Fruit fly (Drosophila melanogaster): ENCODE measurements around the gene CG44532.
A peak's percentile ranks its signal among the peaks of the same experiment; 100 is the strongest.

Gene CG44532

dm6 chrX:9152127-9152598 lies 9.7 kb upstream of the CG44532 start (continued):
- no peak for TF ChIP-seq CG7963 (GFP tag; IDR thresholded peaks at IDR 0.05; ENCODE audit: partially characterized antibody)
- no peak for TF ChIP-seq nerfin-1 (tag; optimal IDR thresholded peaks at IDR 0.05)
- TF ChIP-seq dm (GFP tag; optimal IDR thresholded peaks at IDR 0.05), result peak; percentile 12
- TF ChIP-seq CG17359 (tag; optimal IDR thresholded peaks at IDR 0.05), result peak; percentile 32
- no peak for TF ChIP-seq CG12299 (tag; optimal IDR thresholded peaks at IDR 0.05)
- no peak for TF ChIP-seq Gug (GFP tag; IDR thresholded peaks at IDR 0.05)
- TF ChIP-seq Bgb (GFP tag; IDR thresholded peaks at IDR 0.05; ENCODE audit: partially characterized antibody), result 0 out of 2 replicates have a peak, but pooled peaks have one; percentile 30
- TF ChIP-seq pita (GFP tag; optimal IDR thresholded peaks at IDR 0.05), result no peak
- TF ChIP-seq sr (GFP tag; IDR thresholded peaks at IDR 0.05), result peak; percentile 53; the same call in 1 of the 3 replicates
- TF ChIP-seq ranshi (GFP tag; IDR thresholded peaks at IDR 0.05), result peak; percentile 5; the same call in 1 of the 2 replicates
- no peak for TF ChIP-seq Opbp (GFP tag; IDR thresholded peaks at IDR 0.05; ENCODE audit: partially characterized antibody)
- TF ChIP-seq schlank (tag; optimal IDR thresholded peaks at IDR 0.05), result no peak
- TF ChIP-seq Ssrp (tag; optimal IDR thresholded peaks at IDR 0.05), result peak; percentile 6
- no peak for TF ChIP-seq CG12219 (GFP tag; optimal IDR thresholded peaks at IDR 0.05)
- peak; percentile 15 for TF ChIP-seq Ets97D (GFP tag; optimal IDR thresholded peaks at IDR 0.05)
- TF ChIP-seq repo (GFP tag; optimal IDR thresholded peaks at IDR 0.05), result no peak
- TF ChIP-seq al (GFP tag; IDR thresholded peaks at IDR 0.05), result no peak
- TF ChIP-seq CG12942 (GFP tag; optimal IDR thresholded peaks at IDR 0.05), result no peak
- TF ChIP-seq CG31441 (GFP tag; IDR thresholded peaks at IDR 0.05), result 0 out of 2 replicates have a peak, but pooled peaks have one; percentile 14
- peak; percentile 61 for TF ChIP-seq CG12659 (GFP tag; optimal IDR thresholded peaks at IDR 0.05)
- TF ChIP-seq Hmx (GFP tag; optimal IDR thresholded peaks at IDR 0.05), result no peak
- TF ChIP-seq E2f2 (GFP tag; IDR thresholded peaks at IDR 0.05), result peak; percentile 30; the same call in 1 of the 2 replicates
- no peak for TF ChIP-seq crol (GFP tag; IDR thresholded peaks at IDR 0.05)
- TF ChIP-seq Xbp1 (GFP tag; optimal IDR thresholded peaks at IDR 0.05), result peak; percentile 39
- no peak for TF ChIP-seq ssp (GFP tag; IDR thresholded peaks at IDR 0.05)
- no peak for TF ChIP-seq CG7745 (tag; optimal IDR thresholded peaks at IDR 0.05)
- no peak for TF ChIP-seq Atf-2 (GFP tag; optimal IDR thresholded peaks at IDR 0.05)
- no peak for TF ChIP-seq CG10462 (GFP tag; optimal IDR thresholded peaks at IDR 0.05)
- no peak for TF ChIP-seq dmrt99B (tag; optimal IDR thresholded peaks at IDR 0.05)
- no peak for TF ChIP-seq CG6272 (GFP tag; IDR thresholded peaks at IDR 0.05)
- no peak for TF ChIP-seq CG4424 (GFP tag; optimal IDR thresholded peaks at IDR 0.05)
- peak; percentile 67 for TF ChIP-seq mirr (GFP tag; optimal IDR thresholded peaks at IDR 0.05)
- TF ChIP-seq Elba2 (GFP tag; optimal IDR thresholded peaks at IDR 0.05), result peak; percentile 91
- TF ChIP-seq Sry-β (GFP tag; optimal IDR thresholded peaks at IDR 0.05), result no peak
- no peak for TF ChIP-seq Abd-B (GFP tag; optimal IDR thresholded peaks at IDR 0.05)
- peak; percentile 53 for TF ChIP-seq CG3281 (GFP tag; optimal IDR thresholded peaks at IDR 0.05)
- TF ChIP-seq Hr3 (GFP tag; optimal IDR thresholded peaks at IDR 0.05), result peak; percentile 17
- TF ChIP-seq MBD-R2 (GFP tag; IDR thresholded peaks at IDR 0.05), result peak; percentile 31
- TF ChIP-seq CG18476 (GFP tag; optimal IDR thresholded peaks at IDR 0.05), result no peak
- peak; percentile 40 for TF ChIP-seq MESR4 (GFP tag; optimal IDR thresholded peaks at IDR 0.05)
- no peak for TF ChIP-seq toy (GFP tag; IDR thresholded peaks at IDR 0.05)
- TF ChIP-seq corto (GFP tag; optimal IDR thresholded peaks at IDR 0.05), result peak; percentile 10
- no peak for TF ChIP-seq CG4360 (GFP tag; IDR thresholded peaks at IDR 0.05)
- peak; percentile 30 for TF ChIP-seq CG9727 (GFP tag; optimal IDR thresholded peaks at IDR 0.05)
- TF ChIP-seq so (GFP tag; IDR thresholded peaks at IDR 0.05), result peak; percentile 71; the same call in 2 of the 3 replicates
- TF ChIP-seq CG13624 (GFP tag; optimal IDR thresholded peaks at IDR 0.05), result peak; percentile 57
- no peak for TF ChIP-seq lov (optimal IDR thresholded peaks at IDR 0.05)
- TF ChIP-seq lov (GFP tag; IDR thresholded peaks at IDR 0.05), result 0 out of 3 replicates have a peak, but pooled peaks have one; percentile 23
- TF ChIP-seq YL-1 (GFP tag; optimal IDR thresholded peaks at IDR 0.05), result peak; percentile 58
- peak; percentile 19 to 20 for TF ChIP-seq bsh (GFP tag; optimal IDR thresholded peaks at IDR 0.05)
- peak; percentile 76 for TF ChIP-seq kni (GFP tag; optimal IDR thresholded peaks at IDR 0.05)
